Fruit fly (Drosophila melanogaster) whole organism, adult: ENCODE data around the gene laza.

Experiments
- CG11617 ChIP-seq: fragments of 200-800 bp; sonication (Bioruptor generic); optimal IDR thresholded peaks from 2 replicates; lab custom pipeline; 2017; ENCODE audit warnings: mild to moderate bottlenecking, missing biosample characterization, missing genetic modification reagents, missing genetic modification characterization
- CG12768 ChIP-seq: fragments of 200-800 bp; sonication (Bioruptor generic); optimal IDR thresholded peaks from 2 replicates; lab custom pipeline; 2017; ENCODE audit warnings: missing biosample characterization, missing genetic modification characterization, mild to moderate bottlenecking, moderate library complexity, missing genetic modification reagents
- CG14711 ChIP-seq: fragments of 200-800 bp; sonication (Bioruptor generic); optimal IDR thresholded peaks from 2 replicates; lab custom pipeline; 2018; ENCODE audit warnings: missing biosample characterization, mild to moderate bottlenecking, missing genetic modification characterization, moderate library complexity
- CG1620 ChIP-seq: fragments of 200-800 bp; sonication (Bioruptor generic); optimal IDR thresholded peaks from 2 replicates; lab custom pipeline; 2016; ENCODE audit warnings: missing biosample characterization, missing genetic modification characterization
- CG33017 ChIP-seq: fragments of 200-800 bp; sonication (Bioruptor generic); optimal IDR thresholded peaks from 2 replicates; lab custom pipeline; 2018; ENCODE audit warnings: missing biosample characterization, mild to moderate bottlenecking, missing genetic modification characterization, moderate library complexity
- CG5204 ChIP-seq: fragments of 200-800 bp; sonication (Bioruptor generic); optimal IDR thresholded peaks from 2 replicates; lab custom pipeline; 2016; ENCODE audit warnings: missing biosample characterization, missing genetic modification characterization
- CG7045 ChIP-seq: fragments of 200-800 bp; sonication (Bioruptor generic); optimal IDR thresholded peaks from 2 replicates; lab custom pipeline; 2017; ENCODE audit warnings: missing biosample characterization, mild to moderate bottlenecking, missing genetic modification characterization
- CG7101 ChIP-seq: fragments of 200-800 bp; sonication (Bioruptor generic); optimal IDR thresholded peaks from 2 replicates; lab custom pipeline; 2018; ENCODE audit warnings: missing biosample characterization, mild to moderate bottlenecking, missing genetic modification characterization, moderate library complexity
- Clk ChIP-seq: fragments of 200-800 bp; sonication (Bioruptor generic); optimal IDR thresholded peaks from 2 replicates; lab custom pipeline; 2017; ENCODE audit warnings: missing biosample characterization, missing genetic modification characterization
- Crg-1 ChIP-seq: fragments of 200-800 bp; sonication (Bioruptor generic); optimal IDR thresholded peaks from 2 replicates; lab custom pipeline; 2016; ENCODE audit warnings: missing biosample characterization, missing genetic modification characterization
- Hr96 ChIP-seq: fragments of 200-800 bp; sonication (Bioruptor generic); optimal IDR thresholded peaks from 2 replicates; lab custom pipeline; 2016; ENCODE audit warnings: missing biosample characterization, missing genetic modification characterization
- Mnt ChIP-seq: fragments of 200-800 bp; sonication (Bioruptor generic); optimal IDR thresholded peaks from 2 replicates; lab custom pipeline; 2016; ENCODE audit warnings: missing biosample characterization, mild to moderate bottlenecking, missing genetic modification characterization
- bab1 ChIP-seq: fragments of 200-800 bp; sonication (Bioruptor generic); optimal IDR thresholded peaks from 3 replicates; lab custom pipeline; 2019; ENCODE audit warnings: missing biosample characterization, mild to moderate bottlenecking, missing genetic modification characterization, moderate library complexity
- cic ChIP-seq: fragments of 200-800 bp; sonication (Bioruptor generic); optimal IDR thresholded peaks from 2 replicates; lab custom pipeline; 2017; ENCODE audit warnings: missing biosample characterization, mild to moderate bottlenecking, missing genetic modification characterization, moderate library complexity
- cnc ChIP-seq, 2 experiments: fragments of >200 bp; optimal IDR thresholded peaks; 2 replicates each; lab custom pipeline; 2017
- kay ChIP-seq: fragments of 200-800 bp; sonication (Bioruptor generic); peaks from one replicate; lab custom pipeline; 2016; ENCODE audit warnings: missing biosample characterization, missing genetic modification characterization, borderline replicate concordance
- ovo ChIP-seq: fragments of 200-800 bp; sonication (Bioruptor generic); optimal IDR thresholded peaks from 2 replicates; lab custom pipeline; 2016; ENCODE audit warnings: missing biosample characterization, missing genetic modification characterization
- pad ChIP-seq: fragments of 200-800 bp; sonication (Bioruptor generic); optimal IDR thresholded peaks from 3 replicates; lab custom pipeline; 2017; ENCODE audit warnings: missing biosample characterization, missing genetic modification characterization, mild to moderate bottlenecking, moderate library complexity, missing genetic modification reagents
- tj ChIP-seq: fragments of 200-800 bp; sonication (Bioruptor generic); optimal IDR thresholded peaks from 3 replicates; lab custom pipeline; 2017; ENCODE audit warnings: missing biosample characterization, mild to moderate bottlenecking, missing genetic modification characterization, moderate library complexity
- toe ChIP-seq: fragments of 200-800 bp; sonication (Bioruptor generic); optimal IDR thresholded peaks from 2 replicates; lab custom pipeline; 2016; ENCODE audit warnings: missing biosample characterization, missing genetic modification characterization

laza gene

DNA sequence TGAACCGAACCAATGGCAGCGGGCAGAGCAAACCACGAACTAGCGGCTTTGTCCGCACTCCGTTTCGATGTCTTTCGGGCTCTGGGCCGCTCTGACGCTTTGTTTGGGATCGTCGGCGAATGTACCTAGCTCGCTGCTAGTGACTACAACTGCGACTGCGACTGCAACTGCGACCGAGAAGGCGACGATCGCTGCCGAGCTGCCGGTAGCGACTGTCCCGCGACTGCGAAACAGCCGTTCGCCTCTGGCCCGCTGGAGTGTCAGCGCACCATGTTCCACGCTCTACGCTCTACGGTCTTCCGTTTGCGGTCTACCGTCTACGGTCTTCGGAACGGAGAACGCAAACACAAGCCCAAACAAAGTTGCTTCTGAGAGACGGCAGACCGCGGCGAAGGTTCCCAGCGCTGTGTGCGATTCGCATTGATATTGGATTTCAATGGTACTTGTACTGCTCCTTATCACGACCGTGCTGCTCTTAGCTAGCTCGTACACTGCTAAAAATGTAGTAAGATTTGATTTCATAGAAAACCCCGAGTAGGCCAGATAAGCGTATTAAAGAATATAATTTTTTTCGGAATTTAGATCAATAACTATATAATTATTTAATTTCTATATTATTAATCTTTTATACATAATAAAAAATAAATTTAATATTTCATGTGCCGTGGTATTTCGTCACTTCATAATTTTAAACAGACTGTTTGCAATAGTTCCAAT, at the start of gene laza:
TSS of gene laza (minus strand) at position 214 of the 717 bp plus-strand sequence.
- TF ChIP-seq Clk (GFP tag; lab: Kevin White, UChicago) (no peak), Mnt (GFP tag; lab: Kevin White, UChicago) (peak; percentile 68), Hr96 (no peak), cnc (optimal IDR thresholded peaks at IDR 0.05; lab: Kevin White, UChicago) (no peak), CG11617 (GFP tag; lab: Kevin White, UChicago) (no peak), tj (GFP tag; lab: Kevin White, UChicago) (peak; percentile 31), CG5204 (GFP tag; lab: Kevin White, UChicago) (no peak), kay (GFP tag; lab: Kevin White, UChicago) (peak; percentile 77), toe (GFP tag; lab: Kevin White, UChicago) (no peak), bab1 (GFP tag; lab: Kevin White, UChicago) (peak; percentile 68), Crg-1 (no peak), ovo (peak; percentile 4), CG7101 (tag; lab: Kevin White, UChicago) (no peak), CG1620 (GFP tag; lab: Kevin White, UChicago) (no peak), pad (GFP tag; lab: Kevin White, UChicago) (peak; percentile 21), CG7045 (GFP tag; lab: Kevin White, UChicago) (peak; percentile 14), CG33017 (no peak), CG12768 (peak; percentile 36), CG14711 (tag; lab: Kevin White, UChicago) (peak; percentile 7), cic (GFP tag; lab: Kevin White, UChicago) (peak; percentile 69)

DNA sequence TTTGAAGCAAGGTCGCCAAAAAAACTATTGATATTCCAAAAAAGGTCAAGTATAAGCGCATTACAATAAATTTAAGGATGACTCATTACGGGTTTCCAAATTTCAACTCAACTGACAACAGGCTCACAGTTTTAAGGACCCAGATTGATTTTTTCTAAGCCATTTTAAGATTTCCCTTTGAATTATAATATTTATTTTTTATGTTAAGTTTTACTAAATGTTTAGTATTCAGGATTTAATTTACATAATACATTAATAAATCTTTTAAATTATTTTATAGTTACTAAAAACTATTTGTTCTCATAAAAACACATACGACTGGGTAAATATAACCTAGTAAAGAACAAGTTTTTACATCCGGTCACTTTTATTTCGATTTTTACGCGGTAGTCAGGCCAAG, 44.2 kb upstream of the laza start, which contains the start of gene CG43329:
TSS of gene CG43329 (minus strand) at position 101 of the 400 bp plus-strand sequence.
- TF ChIP-seq CG5204 (GFP tag; lab: Kevin White, UChicago) (no peak), tj (GFP tag; lab: Kevin White, UChicago) (no peak), CG33017 (no peak), CG11617 (GFP tag; lab: Kevin White, UChicago) (no peak)

DNA sequence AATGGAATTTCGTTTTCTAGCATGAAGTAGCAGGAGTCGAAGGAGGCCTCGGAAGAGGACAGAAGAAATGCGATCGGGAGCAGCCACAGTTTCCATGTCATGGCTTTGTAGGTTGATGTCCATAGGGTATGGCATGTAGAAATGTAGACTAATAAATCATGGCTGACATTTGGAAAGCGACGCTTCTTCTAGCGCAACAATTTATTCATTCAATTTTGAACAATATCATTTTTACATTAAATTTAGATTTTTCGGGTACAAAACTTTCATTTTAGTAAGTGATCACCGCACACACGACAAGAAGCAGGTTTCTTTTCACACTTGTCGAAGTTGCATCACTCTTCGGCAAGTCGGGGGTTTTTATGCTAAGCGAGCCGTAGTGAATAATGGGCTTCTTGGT, 43.4 kb upstream of the laza start, which contains the start of gene CG43330:
TSS of gene CG43330 (minus strand) at position 101 of the 400 bp plus-strand sequence.
- TF ChIP-seq kay (GFP tag; lab: Kevin White, UChicago): no peak
- no peak for TF ChIP-seq cic (GFP tag; lab: Kevin White, UChicago)
- no peak for TF ChIP-seq toe (GFP tag; lab: Kevin White, UChicago)
- no peak for TF ChIP-seq Mnt (GFP tag; lab: Kevin White, UChicago)
- TF ChIP-seq CG12768: no peak
- no peak for TF ChIP-seq Clk (GFP tag; lab: Kevin White, UChicago)
- TF ChIP-seq ovo: no peak
- TF ChIP-seq cnc (optimal IDR thresholded peaks at IDR 0.05; lab: Kevin White, UChicago): no peak
- TF ChIP-seq CG33017: no peak
- TF ChIP-seq Hr96: no peak
- no peak for TF ChIP-seq pad (GFP tag; lab: Kevin White, UChicago)
- TF ChIP-seq CG7101 (tag; lab: Kevin White, UChicago): no peak
- TF ChIP-seq CG7045 (GFP tag; lab: Kevin White, UChicago): no peak
- TF ChIP-seq CG14711 (tag; lab: Kevin White, UChicago): no peak
- no peak for TF ChIP-seq CG1620 (GFP tag; lab: Kevin White, UChicago)
- no peak for TF ChIP-seq bab1 (GFP tag; lab: Kevin White, UChicago)
- TF ChIP-seq Crg-1: no peak
- no peak for TF ChIP-seq tj (GFP tag; lab: Kevin White, UChicago)
- TF ChIP-seq CG11617 (GFP tag; lab: Kevin White, UChicago): no peak
- TF ChIP-seq CG5204 (GFP tag; lab: Kevin White, UChicago): no peak

DNA sequence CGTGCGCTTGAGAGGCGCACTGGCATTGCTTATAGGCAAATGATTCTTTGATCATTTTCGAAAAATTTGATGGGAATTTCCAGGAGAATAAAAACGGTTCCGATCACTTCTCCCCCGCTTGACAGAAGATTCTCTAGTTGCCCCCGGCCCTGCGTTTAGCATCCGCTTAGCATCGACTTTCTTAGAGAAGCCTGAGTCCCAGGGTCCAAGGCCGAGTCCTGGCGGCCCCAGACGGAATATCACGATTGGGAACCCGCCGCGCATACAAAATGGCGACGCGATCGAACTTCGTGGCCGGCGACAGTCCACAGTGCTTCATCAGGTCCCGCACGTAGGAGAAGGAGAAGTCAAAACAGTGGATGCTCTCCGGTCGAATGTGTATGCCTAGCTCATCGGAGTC, 42.8 kb upstream of the laza start, which contains the start of gene CG43331:
TSS of gene CG43331 (minus strand) at position 101 of the 400 bp plus-strand sequence.
- TF ChIP-seq bab1 (GFP tag; lab: Kevin White, UChicago) (no peak), cnc (optimal IDR thresholded peaks at IDR 0.05; lab: Kevin White, UChicago) (no peak), toe (GFP tag; lab: Kevin White, UChicago) (no peak), CG7101 (tag; lab: Kevin White, UChicago) (no peak), tj (GFP tag; lab: Kevin White, UChicago) (no peak), ovo (no peak), CG11617 (GFP tag; lab: Kevin White, UChicago) (no peak), CG5204 (GFP tag; lab: Kevin White, UChicago) (no peak), Hr96 (no peak), kay (GFP tag; lab: Kevin White, UChicago) (no peak), Clk (GFP tag; lab: Kevin White, UChicago) (no peak)

DNA sequence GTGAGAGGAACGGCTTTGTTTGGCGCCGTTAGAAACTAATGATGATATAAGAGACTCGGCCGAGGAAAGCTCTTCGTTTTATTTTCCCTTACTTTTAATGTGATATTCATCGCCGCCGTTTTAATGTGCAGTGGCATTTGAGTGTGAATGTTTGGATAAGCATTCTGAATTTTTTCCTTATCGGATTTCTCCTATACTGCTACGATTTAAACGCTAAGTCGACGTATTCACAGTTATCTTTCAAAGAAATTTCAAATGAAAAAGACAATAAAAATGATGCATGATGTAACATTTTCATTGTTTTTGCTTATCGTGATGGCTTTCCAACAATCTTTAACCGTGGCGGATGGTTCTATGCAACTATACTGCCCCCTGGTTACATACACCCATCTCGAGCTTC, 40.4 kb upstream of the laza start, which contains the start of gene CG43312:
TSS of gene CG43312 (plus strand) at position 301 of the 400 bp plus-strand sequence.
- TF ChIP-seq CG7101 (tag; lab: Kevin White, UChicago): no peak
- no peak for TF ChIP-seq tj (GFP tag; lab: Kevin White, UChicago)
- no peak for TF ChIP-seq cnc (optimal IDR thresholded peaks at IDR 0.05; lab: Kevin White, UChicago)
- TF ChIP-seq bab1 (GFP tag; lab: Kevin White, UChicago): no peak
- no peak for TF ChIP-seq Crg-1
- TF ChIP-seq Clk (GFP tag; lab: Kevin White, UChicago): no peak
- TF ChIP-seq toe (GFP tag; lab: Kevin White, UChicago): no peak
- no peak for TF ChIP-seq Hr96
- no peak for TF ChIP-seq CG1620 (GFP tag; lab: Kevin White, UChicago)

DNA sequence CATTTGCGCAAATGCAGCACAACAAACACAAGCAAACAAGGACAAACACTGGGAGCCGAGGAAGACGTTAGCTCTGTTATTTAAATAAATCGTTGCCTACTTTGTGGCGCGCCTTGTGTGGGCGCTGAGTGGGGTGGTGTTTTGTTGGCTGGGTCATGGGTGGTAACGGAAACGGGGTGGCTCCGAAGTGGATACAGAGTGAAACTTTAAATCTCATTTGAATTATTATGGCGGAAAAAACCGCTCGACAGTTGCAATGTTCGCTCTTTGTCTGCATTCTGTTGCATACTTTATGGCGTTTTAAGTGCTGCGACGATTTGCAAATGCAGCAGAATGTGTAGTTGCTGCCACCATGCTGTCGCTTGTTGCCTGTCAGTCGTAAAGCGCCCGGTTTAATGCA, 36.7 kb upstream of the laza start:
- TF ChIP-seq kay (GFP tag; lab: Kevin White, UChicago) (no peak), pad (GFP tag; lab: Kevin White, UChicago) (no peak), toe (GFP tag; lab: Kevin White, UChicago) (no peak), Crg-1 (no peak)
